Worm (Caenorhabditis elegans) whole organism, late embryonic: ENCODE data around the gene fkh-2.

Experiments
- C08G9.2 ChIP-seq: sonication (generic microtip); optimal IDR thresholded peaks from 2 replicates; lab custom pipeline; 2016; ENCODE audit warnings: mild to moderate bottlenecking, missing genetic modification characterization, moderate library complexity, missing compliant biosample characterization
- C38D4.7 ChIP-seq: fragments of 200-800 bp; sonication (Bioruptor generic); optimal IDR thresholded peaks from 2 replicates; lab custom pipeline; 2018; ENCODE audit warnings: mild to moderate bottlenecking, missing genetic modification characterization, moderate library complexity, missing compliant biosample characterization
- K02D7.2 ChIP-seq: sonication (generic microtip); optimal IDR thresholded peaks from 2 replicates; lab custom pipeline; 2017; ENCODE audit warnings: mild to moderate bottlenecking, missing genetic modification characterization, missing compliant biosample characterization
- ama-1 ChIP-seq: fragments of 150-350 bp; optimal IDR thresholded peaks from 2 replicates; lab custom pipeline; 2014
- ceh-14 ChIP-seq: sonication (generic microtip); optimal IDR thresholded peaks from 2 replicates; lab custom pipeline; 2016; ENCODE audit warnings: missing genotype, missing genetic modification characterization, missing compliant biosample characterization
- ceh-19 ChIP-seq: fragments of 200-800 bp; sonication (Bioruptor generic); optimal IDR thresholded peaks from 2 replicates; lab custom pipeline; 2018; ENCODE audit warnings: mild to moderate bottlenecking, missing genetic modification characterization, missing compliant biosample characterization
- ceh-2 ChIP-seq: sonication (generic microtip); optimal IDR thresholded peaks from 2 replicates; lab custom pipeline; 2016; ENCODE audit warnings: missing genotype, missing genetic modification characterization, missing compliant biosample characterization
- ceh-22 ChIP-seq: sonication (generic microtip); optimal IDR thresholded peaks from 2 replicates; lab custom pipeline; 2017; ENCODE audit warnings: missing biosample characterization, missing genetic modification characterization
- ceh-24 ChIP-seq: sonication (generic microtip); optimal IDR thresholded peaks from 2 replicates; lab custom pipeline; 2016; ENCODE audit warnings: mild to moderate bottlenecking, missing genetic modification characterization, missing compliant biosample characterization
- ceh-48 ChIP-seq: sonication (generic microtip); optimal IDR thresholded peaks from 2 replicates; lab custom pipeline; 2016; ENCODE audit warnings: missing genetic modification characterization, inconsistent platforms, missing compliant biosample characterization
- elt-2 ChIP-seq: sonication (generic microtip); optimal IDR thresholded peaks from 2 replicates; lab custom pipeline; 2016; ENCODE audit warnings: missing genetic modification reagents, missing genetic modification characterization, missing compliant biosample characterization
- fkh-10 ChIP-seq: fragments of 150-350 bp; optimal IDR thresholded peaks from 2 replicates; lab custom pipeline; 2014; ENCODE audit warnings: missing biosample characterization, missing genetic modification reagents, missing genetic modification characterization
- gmeb-2 ChIP-seq: sonication (generic microtip); optimal IDR thresholded peaks from 2 replicates; lab custom pipeline; 2016; ENCODE audit warnings: missing genetic modification characterization, inconsistent platforms, missing compliant biosample characterization
- hlh-13 ChIP-seq: fragments of 200-800 bp; sonication (Bioruptor generic); optimal IDR thresholded peaks from 2 replicates; lab custom pipeline; 2018; ENCODE audit warnings: mild to moderate bottlenecking, missing genetic modification characterization, missing compliant biosample characterization
- hlh-15 ChIP-seq: sonication (generic microtip); optimal IDR thresholded peaks from 2 replicates; lab custom pipeline; 2016; ENCODE audit warnings: missing genetic modification characterization, missing compliant biosample characterization
- hlh-30 ChIP-seq: sonication (generic microtip); optimal IDR thresholded peaks from 2 replicates; lab custom pipeline; 2017; ENCODE audit warnings: antibody characterized with exemption, missing genetic modification characterization, missing compliant biosample characterization; ENCODE audit not compliant: insufficient read depth
- hlh-6 ChIP-seq: sonication (generic microtip); optimal IDR thresholded peaks from 2 replicates; lab custom pipeline; 2016; ENCODE audit warnings: missing genotype, missing genetic modification characterization, missing compliant biosample characterization
- lim-6 ChIP-seq: sonication (generic microtip); optimal IDR thresholded peaks from 2 replicates; lab custom pipeline; 2016; ENCODE audit warnings: missing genetic modification characterization, missing compliant biosample characterization
- madf-2 ChIP-seq: sonication (generic microtip); optimal IDR thresholded peaks from 2 replicates; lab custom pipeline; 2017; ENCODE audit warnings: missing genetic modification characterization, missing compliant biosample characterization
- nfya-1 ChIP-seq: sonication (generic microtip); optimal IDR thresholded peaks from 2 replicates; lab custom pipeline; 2017; ENCODE audit warnings: missing genetic modification characterization, mild to moderate bottlenecking, missing compliant biosample characterization, antibody characterized with exemption, moderate library complexity
- nhr-232 ChIP-seq: sonication (generic microtip); optimal IDR thresholded peaks from 2 replicates; lab custom pipeline; 2016; ENCODE audit warnings: missing genetic modification characterization, missing compliant biosample characterization
- odd-2 ChIP-seq: sonication (generic microtip); optimal IDR thresholded peaks from 2 replicates; lab custom pipeline; 2017; ENCODE audit warnings: antibody characterized with exemption, mild to moderate bottlenecking, missing genetic modification characterization, missing compliant biosample characterization
- pag-3 ChIP-seq: sonication (generic microtip); optimal IDR thresholded peaks from 2 replicates; lab custom pipeline; 2016; ENCODE audit warnings: missing compliant biosample characterization, missing genetic modification characterization, borderline replicate concordance
- pat-9 ChIP-seq: fragments of 200-800 bp; sonication (Bioruptor generic); optimal IDR thresholded peaks from 2 replicates; lab custom pipeline; 2018; ENCODE audit warnings: mild to moderate bottlenecking, missing genetic modification characterization, moderate library complexity, missing compliant biosample characterization
- pqm-1 ChIP-seq: sonication (generic microtip); optimal IDR thresholded peaks from 2 replicates; lab custom pipeline; 2016; ENCODE audit warnings: missing genetic modification characterization, missing compliant biosample characterization
- pros-1 ChIP-seq: fragments of 150-350 bp; optimal IDR thresholded peaks from 2 replicates; lab custom pipeline; 2014; ENCODE audit warnings: missing biosample characterization, missing genetic modification reagents, missing genetic modification characterization
- ref-2 ChIP-seq: sonication (generic microtip); optimal IDR thresholded peaks from 2 replicates; lab custom pipeline; 2016; ENCODE audit warnings: missing genetic modification characterization, missing compliant biosample characterization
- rnt-1 ChIP-seq: sonication (generic microtip); optimal IDR thresholded peaks from 2 replicates; lab custom pipeline; 2016; ENCODE audit warnings: missing genetic modification characterization, missing compliant biosample characterization
- sdc-2 ChIP-seq: sonication (generic microtip); optimal IDR thresholded peaks from 2 replicates; lab custom pipeline; 2016; ENCODE audit warnings: missing genotype, missing genetic modification characterization, missing compliant biosample characterization
- sox-2 ChIP-seq: fragments of 200-800 bp; sonication (Bioruptor generic); IDR thresholded peaks from 2 replicates; pipeline ENCODE4 v1.3.6; 2022; ENCODE audit warnings: missing genetic modification reagents, missing genetic modification characterization, missing compliant biosample characterization
- sox-4 ChIP-seq: sonication (generic microtip); optimal IDR thresholded peaks from 2 replicates; lab custom pipeline; 2017; ENCODE audit warnings: mild to moderate bottlenecking, missing genetic modification characterization, inconsistent platforms, missing compliant biosample characterization
- syd-9 ChIP-seq: sonication (generic microtip); optimal IDR thresholded peaks from 2 replicates; lab custom pipeline; 2016; ENCODE audit warnings: mild to moderate bottlenecking, missing genetic modification characterization, moderate library complexity, missing compliant biosample characterization
- tbx-2 ChIP-seq: sonication (generic microtip); optimal IDR thresholded peaks from 2 replicates; lab custom pipeline; 2016; ENCODE audit warnings: missing genetic modification characterization, missing compliant biosample characterization
- ttx-3 ChIP-seq: sonication (generic microtip); optimal IDR thresholded peaks from 2 replicates; lab custom pipeline; 2016; ENCODE audit warnings: missing genetic modification reagents, missing genetic modification characterization, missing compliant biosample characterization
- unc-42 ChIP-seq: sonication (generic microtip); optimal IDR thresholded peaks from 2 replicates; lab custom pipeline; 2016; ENCODE audit warnings: missing genotype, missing genetic modification characterization, missing compliant biosample characterization
- unc-55 ChIP-seq: sonication (generic microtip); optimal IDR thresholded peaks from 2 replicates; lab custom pipeline; 2017; ENCODE audit warnings: missing biosample characterization, missing genetic modification reagents, missing genetic modification characterization
- unc-86 ChIP-seq: sonication (generic microtip); optimal IDR thresholded peaks from 2 replicates; lab custom pipeline; 2016; ENCODE audit warnings: missing genetic modification characterization, missing compliant biosample characterization
- zip-5 ChIP-seq: sonication (generic microtip); optimal IDR thresholded peaks from 2 replicates; lab custom pipeline; 2016; ENCODE audit warnings: missing genetic modification characterization, missing compliant biosample characterization
- ztf-16 ChIP-seq: sonication (generic microtip); optimal IDR thresholded peaks from 2 replicates; lab custom pipeline; 2017; ENCODE audit warnings: missing genetic modification characterization, missing compliant biosample characterization

The fkh-2 gene

ce11 chrX:3783659-3784058 is 41.5 kb upstream of the fkh-2 start:
- no peak for TF ChIP-seq lim-6 (tag; lab: Kevin White, UChicago)
- no peak for TF ChIP-seq ama-1 (lab: Kevin White, UChicago)
- TF ChIP-seq nhr-232 (tag; lab: Kevin White, UChicago), result no peak
- TF ChIP-seq unc-55 (GFP tag; lab: Kevin White, UChicago), result no peak
- no peak for TF ChIP-seq gmeb-2
- no peak for TF ChIP-seq C38D4.7 (GFP tag; lab: Kevin White, UChicago)
- no peak for TF ChIP-seq fkh-10 (GFP tag; lab: Kevin White, UChicago)
- TF ChIP-seq pqm-1 (tag; lab: Kevin White, UChicago), result no peak
- no peak for TF ChIP-seq elt-2 (tag; lab: Kevin White, UChicago)
- no peak for TF ChIP-seq sox-2 (GFP tag; lab: Robert Waterston, UW)
- no peak for TF ChIP-seq sox-4 (tag; lab: Kevin White, UChicago)
- TF ChIP-seq ceh-2 (tag; lab: Kevin White, UChicago), result no peak
- TF ChIP-seq rnt-1 (tag; lab: Kevin White, UChicago), result no peak
- no peak for TF ChIP-seq pag-3 (tag; lab: Kevin White, UChicago)
- no peak for TF ChIP-seq K02D7.2 (tag; lab: Kevin White, UChicago)
- no peak for TF ChIP-seq hlh-6 (tag; lab: Kevin White, UChicago)
- no peak for TF ChIP-seq unc-42 (tag; lab: Kevin White, UChicago)
- no peak for TF ChIP-seq syd-9

- no peak for TF ChIP-seq unc-86
- TF ChIP-seq hlh-15 (tag; lab: Kevin White, UChicago), result no peak
- no peak for TF ChIP-seq pros-1 (tag; lab: Kevin White, UChicago)
- no peak for TF ChIP-seq ztf-16 (tag; lab: Kevin White, UChicago)
- no peak for TF ChIP-seq ceh-48 (tag; lab: Kevin White, UChicago)
- no peak for TF ChIP-seq ceh-2 (tag; lab: Kevin White, UChicago)
- TF ChIP-seq ceh-19 (GFP tag; lab: Kevin White, UChicago), result no peak
- TF ChIP-seq zip-5 (tag; lab: Kevin White, UChicago), result no peak
- TF ChIP-seq nfya-1 (tag; lab: Kevin White, UChicago), result no peak
- no peak for TF ChIP-seq ceh-22 (tag; lab: Kevin White, UChicago)
- no peak for TF ChIP-seq ama-1 (lab: Kevin White, UChicago)
- TF ChIP-seq hlh-13 (GFP tag; lab: Kevin White, UChicago), result no peak
- no peak for TF ChIP-seq madf-2 (tag; lab: Kevin White, UChicago)
- no peak for TF ChIP-seq pat-9 (tag; lab: Kevin White, UChicago)
- no peak for TF ChIP-seq sox-4 (tag; lab: Kevin White, UChicago)
- TF ChIP-seq sdc-2 (tag; lab: Kevin White, UChicago), result no peak
- no peak for TF ChIP-seq hlh-30 (tag; lab: Kevin White, UChicago)
Measured at ce11 chrX:3781040-3781439, 38.9 kb upstream of the fkh-2 start, which contains the start of gene marg-1. Gene marg-1 (minus strand): TSS chrX:3781140.

- no peak for TF ChIP-seq ttx-3 (tag; lab: Kevin White, UChicago)
- no peak for TF ChIP-seq C08G9.2 (tag; lab: Kevin White, UChicago)
- no peak for TF ChIP-seq sox-2 (GFP tag; lab: Robert Waterston, UW)
Measured at ce11 chrX:3773233-3773632, 31.1 kb upstream of the fkh-2 start.

- TF ChIP-seq unc-42 (tag; lab: Kevin White, UChicago), result peak; percentile 74
- no peak for TF ChIP-seq ceh-48 (tag; lab: Kevin White, UChicago)
- TF ChIP-seq elt-2 (tag; lab: Kevin White, UChicago), result peak; percentile 18
- no peak for TF ChIP-seq ceh-24 (tag; lab: Kevin White, UChicago)
- TF ChIP-seq nfya-1 (tag; lab: Kevin White, UChicago), result peak; percentile 2
- no peak for TF ChIP-seq tbx-2
- TF ChIP-seq ceh-14 (tag; lab: Kevin White, UChicago), result peak; percentile 3
- peak; percentile 14 for TF ChIP-seq odd-2 (tag; lab: Kevin White, UChicago)
- no peak for TF ChIP-seq ref-2 (tag; lab: Kevin White, UChicago)
Measured at ce11 chrX:3772405-3772804, 30.3 kb upstream of the fkh-2 start, which contains the start of gene F47B7.2. Gene F47B7.2 (plus strand): TSS chrX:3772762.
